Fruit fly (Drosophila melanogaster): Measurements from ENCODE around the gene CG34251.

CG34251 gene

dm6 chr3L:17665084-17665576 lies 6.3 kb upstream of the CG34251 start:
- TF ChIP-seq CG7368 (GFP tag; optimal IDR thresholded peaks at IDR 0.05) (no peak), Ets96B (tag; optimal IDR thresholded peaks at IDR 0.05) (no peak), Hr39 (GFP tag; optimal IDR thresholded peaks at IDR 0.05) (no peak), CG1621 (tag; optimal IDR thresholded peaks at IDR 0.05) (no peak), fkh (GFP tag; optimal IDR thresholded peaks at IDR 0.05) (peak; percentile 62), CG9139 (GFP tag; optimal IDR thresholded peaks at IDR 0.05) (no peak), Eip93F (GFP tag; optimal IDR thresholded peaks at IDR 0.05) (peak; percentile 62), CG31627 (GFP tag; optimal IDR thresholded peaks at IDR 0.05) (no peak), ss (GFP tag; optimal IDR thresholded peaks at IDR 0.05) (peak in 1 of 2 experiments; percentile 28), dac (GFP tag; optimal IDR thresholded peaks at IDR 0.05) (no peak), dsx (GFP tag; optimal IDR thresholded peaks at IDR 0.05; ENCODE audit: poor library complexity, severe bottlenecking) (no peak), CG3919 (GFP tag; optimal IDR thresholded peaks at IDR 0.05) (no peak), fd59A (GFP tag; optimal IDR thresholded peaks at IDR 0.05) (no peak), CG6276 (GFP tag; optimal IDR thresholded peaks at IDR 0.05) (no peak), Hr38 (GFP tag; optimal IDR thresholded peaks at IDR 0.05) (no peak), Sox102F (GFP tag; optimal IDR thresholded peaks at IDR 0.05) (peak; percentile 28), CG6854 (GFP tag; optimal IDR thresholded peaks at IDR 0.05) (peak; percentile 79), esn (GFP tag; optimal IDR thresholded peaks at IDR 0.05) (peak; percentile 8), Hr4 (GFP tag; optimal IDR thresholded peaks at IDR 0.05) (no peak), CG15336 (GFP tag; IDR thresholded peaks at IDR 0.05) (no peak), CG6163 (GFP tag; IDR thresholded peaks at IDR 0.05) (peak; percentile 20; the same call in 1 of the 3 replicates), OdsH (GFP tag; optimal IDR thresholded peaks at IDR 0.05) (no peak), Sox14 (GFP tag; optimal IDR thresholded peaks at IDR 0.05) (peak; percentile 18), Sox15 (GFP tag; optimal IDR thresholded peaks at IDR 0.05) (no peak), Eip75B (GFP tag; optimal IDR thresholded peaks at IDR 0.05) (peak; percentile 25), svp (GFP tag) (peak; percentile 93), Smox (GFP tag; optimal IDR thresholded peaks at IDR 0.05) (no peak), CG6792 (GFP tag; optimal IDR thresholded peaks at IDR 0.05) (no peak), Gug (GFP tag; IDR thresholded peaks at IDR 0.05) (no peak), CG3032 (tag; optimal IDR thresholded peaks at IDR 0.05) (no peak), Ets21C (GFP tag; optimal IDR thresholded peaks at IDR 0.05) (no peak), lz (GFP tag; optimal IDR thresholded peaks at IDR 0.05) (no peak), CG11902 (GFP tag; optimal IDR thresholded peaks at IDR 0.05) (no peak), topi (GFP tag; optimal IDR thresholded peaks at IDR 0.05) (peak; percentile 14), Met (GFP tag; optimal IDR thresholded peaks at IDR 0.05) (no peak), CG10631 (GFP tag; optimal IDR thresholded peaks at IDR 0.05) (no peak), CG11294 (GFP tag; IDR thresholded peaks at IDR 0.05) (no peak), vri (GFP tag; optimal IDR thresholded peaks at IDR 0.05) (peak; percentile 99), CG6808 (GFP tag; optimal IDR thresholded peaks at IDR 0.05) (no peak), spab (GFP tag; optimal IDR thresholded peaks at IDR 0.05) (no peak), CG16779 (tag; optimal IDR thresholded peaks at IDR 0.05) (no peak), CG4318 (GFP tag; optimal IDR thresholded peaks at IDR 0.05) (no peak), salr (GFP tag; optimal IDR thresholded peaks at IDR 0.05) (no peak), cyc (GFP tag; optimal IDR thresholded peaks at IDR 0.05) (no peak), CG32006 (GFP tag; optimal IDR thresholded peaks at IDR 0.05) (no peak), achi (GFP tag; optimal IDR thresholded peaks at IDR 0.05) (no peak), eg (GFP tag; IDR thresholded peaks at IDR 0.05) (no peak), acj6 (GFP tag; optimal IDR thresholded peaks at IDR 0.05) (no peak), CG8119 (GFP tag; IDR thresholded peaks at IDR 0.05) (no peak), CG11762 (GFP tag; optimal IDR thresholded peaks at IDR 0.05; ENCODE audit: insufficient read depth) (no peak), CG8319 (GFP tag; optimal IDR thresholded peaks at IDR 0.05) (no peak), Lpt (GFP tag; optimal IDR thresholded peaks at IDR 0.05) (peak; percentile 6), net (GFP tag; optimal IDR thresholded peaks at IDR 0.05) (peak; percentile 3)
